Fruit fly (Drosophila melanogaster) whole organism: ENCODE data around the gene CG17746.

Experiments
- CG8478 ChIP-seq: fragments of >200 bp; optimal IDR thresholded peaks from 2 replicates; lab custom pipeline; 2018; ENCODE audit warnings: inconsistent platforms
- Dll ChIP-seq: fragments of >200 bp; optimal IDR thresholded peaks from 2 replicates; lab custom pipeline; 2017
- EcR ChIP-seq, 2 experiments: fragments of >200 bp; optimal IDR thresholded peaks; 2 replicates each; lab custom pipeline; 2017; ENCODE audit warnings: missing biosample characterization in 2 of 2, missing genetic modification characterization in 2 of 2, missing genetic modification reagents in 2 of 2
- pan ChIP-seq: fragments of >200 bp; optimal IDR thresholded peaks from 2 replicates; lab custom pipeline; 2017
- psq ChIP-seq: fragments of >200 bp; optimal IDR thresholded peaks from 2 replicates; lab custom pipeline; 2017
- usp ChIP-seq: fragments of >200 bp; optimal IDR thresholded peaks from 2 replicates; lab custom pipeline; 2017; ENCODE audit warnings: missing biosample characterization, missing genetic modification characterization, mixed read lengths

CG17746 gene

DNA sequence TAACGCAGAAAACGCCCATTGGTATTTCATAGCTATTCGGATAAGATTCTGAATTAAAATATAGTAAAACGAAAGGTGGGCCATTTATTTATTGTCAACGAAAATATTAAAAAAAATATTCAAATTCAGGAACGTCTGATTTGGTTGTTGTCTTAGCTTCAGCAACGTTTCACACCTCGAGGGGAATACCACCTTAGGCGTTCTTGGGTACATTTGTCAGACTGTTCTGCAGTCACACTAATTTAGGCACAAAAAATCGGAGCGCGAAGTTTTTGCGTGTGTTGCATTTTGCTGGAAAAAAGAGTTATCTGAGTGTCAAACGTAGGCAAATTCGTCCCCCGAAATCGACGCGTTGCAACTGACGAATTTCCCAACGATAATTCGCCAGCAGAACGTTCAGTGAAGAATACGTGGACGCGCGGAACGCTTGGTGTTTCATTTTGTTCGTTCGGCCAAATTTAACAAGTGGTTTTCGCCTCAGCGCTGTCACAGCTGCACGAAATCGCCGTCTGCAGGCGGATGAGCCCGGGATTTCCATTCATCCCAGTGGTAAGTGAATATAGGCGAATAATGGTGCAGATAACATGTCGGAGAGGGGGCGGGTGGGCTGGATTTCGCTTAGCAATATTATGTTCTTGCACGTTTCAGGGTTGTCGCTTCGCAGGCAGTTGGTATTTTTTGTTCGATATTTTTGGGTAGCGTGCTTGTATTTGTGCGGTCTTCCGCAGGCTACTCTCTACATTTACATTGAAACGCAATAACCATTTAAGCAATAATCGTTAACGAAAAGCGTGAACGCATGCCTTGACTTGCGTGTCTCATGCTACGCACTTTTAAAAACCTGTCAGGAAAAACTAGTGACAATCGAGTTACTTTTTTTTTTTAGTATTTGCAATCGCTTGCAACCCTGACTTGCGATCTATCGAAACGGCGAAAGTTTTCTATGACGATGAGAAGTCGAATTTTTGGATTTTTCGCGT is 14.3 kb downstream of the CG17746 start, which contains the start of gene Larp4B:
Larp4B (plus strand) TSS at position 99 of the 980 bp plus-strand sequence.
- TF ChIP-seq EcR (GFP tag; optimal IDR thresholded peaks at IDR 0.05; lab: Kevin White, UChicago) (no peak), Dll (lab: Kevin White, UChicago) (no peak), pan (no peak), psq (lab: Kevin White, UChicago) (no peak), CG8478 (lab: Kevin White, UChicago) (no peak), usp (GFP tag; lab: Kevin White, UChicago) (no peak)

DNA sequence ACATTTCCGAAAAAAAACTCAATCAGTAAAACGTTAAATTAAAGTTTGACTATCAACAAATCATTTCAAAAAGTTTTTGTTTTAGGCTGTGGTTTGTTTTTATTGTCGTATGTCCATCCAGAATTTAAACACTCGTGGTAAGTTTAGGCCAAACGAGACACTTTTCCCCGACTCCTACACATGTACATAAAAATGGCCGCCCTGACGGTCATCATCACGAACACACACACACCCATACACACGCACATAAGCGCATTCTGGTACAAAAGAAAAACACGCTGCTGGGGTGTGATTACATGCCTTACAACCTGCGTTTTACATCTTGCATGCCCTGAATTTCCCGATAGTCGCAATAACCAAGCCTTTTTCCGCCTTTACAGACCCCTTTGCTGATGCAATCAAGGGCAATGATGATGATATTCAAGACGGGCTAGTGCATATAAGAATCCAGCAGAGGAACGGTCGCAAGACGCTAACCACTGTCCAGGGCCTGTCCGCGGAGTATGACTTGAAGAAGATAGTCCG is 15.9 kb downstream of the CG17746 start:
- TF ChIP-seq psq (lab: Kevin White, UChicago) (no peak), usp (GFP tag; lab: Kevin White, UChicago) (no peak), EcR (GFP tag; optimal IDR thresholded peaks at IDR 0.05; lab: Kevin White, UChicago) (no peak), pan (no peak), CG8478 (lab: Kevin White, UChicago) (no peak), Dll (lab: Kevin White, UChicago) (no peak)

DNA sequence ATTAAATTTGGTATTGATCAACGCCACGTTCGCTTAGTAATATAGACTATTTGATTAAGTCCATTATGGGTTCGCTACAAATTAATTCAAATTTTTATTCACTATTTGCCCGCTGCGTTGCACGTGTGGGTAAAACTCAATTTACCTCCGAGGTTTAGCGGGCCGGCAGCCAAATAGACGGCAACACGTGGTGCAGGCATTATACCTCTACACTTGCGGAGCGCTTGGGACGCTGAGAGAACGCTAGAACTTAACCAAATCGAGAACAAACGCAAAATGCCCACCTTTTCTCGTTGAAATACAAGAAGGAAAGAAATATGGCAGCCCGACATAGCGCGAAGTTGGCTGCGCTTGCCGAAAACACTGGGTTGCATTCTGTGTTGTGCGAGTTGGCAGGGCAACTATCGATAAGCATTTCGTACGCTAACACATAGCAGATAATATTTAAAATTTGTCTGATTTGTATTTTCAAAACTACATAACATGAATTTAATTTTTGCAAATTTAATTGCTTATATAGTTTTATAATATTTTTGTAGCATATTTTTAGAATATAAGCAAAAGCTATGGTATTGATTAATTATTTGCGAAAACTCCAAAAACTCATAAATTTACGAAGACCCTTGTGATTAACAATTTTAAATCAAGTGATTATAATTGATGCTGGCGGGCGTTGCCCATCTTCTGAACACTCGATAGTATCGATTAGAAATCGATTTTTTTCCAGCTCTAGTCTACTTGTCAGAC is 16.6 kb downstream of the CG17746 start, which contains the start of the genes RpL28 and eIF1:
RpL28 (minus strand) TSS at position 318 of the 747 bp plus-strand sequence.
eIF1 (plus strand) TSS at position 699 of the 747 bp plus-strand sequence.
- TF ChIP-seq Dll (lab: Kevin White, UChicago) = no peak
- no peak for TF ChIP-seq usp (GFP tag; lab: Kevin White, UChicago)
- TF ChIP-seq psq (lab: Kevin White, UChicago) = no peak

DNA sequence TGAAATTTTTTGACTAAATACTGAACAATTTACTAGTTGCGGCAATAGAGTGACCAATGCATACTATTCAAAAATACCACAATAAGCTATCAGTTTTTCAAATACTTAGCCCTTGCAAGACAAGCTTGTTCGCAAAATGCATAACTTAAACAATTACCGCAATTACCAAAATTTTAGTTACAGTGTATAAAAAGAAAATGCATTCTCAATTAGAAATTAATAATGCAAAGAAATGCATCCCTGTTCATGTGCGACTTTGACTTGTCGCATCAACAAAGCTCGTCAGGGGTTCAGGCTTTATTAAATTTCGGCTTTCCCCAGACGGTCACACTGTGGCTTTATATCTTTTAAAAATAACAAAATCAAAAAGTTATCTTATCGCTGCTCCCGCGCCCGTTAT is 20.5 kb downstream of the CG17746 start, which contains the start of the genes hob and nSMase:
hob (minus strand) TSS at position 62 of the 400 bp plus-strand sequence.
nSMase (plus strand) TSS at position 298 of the 400 bp plus-strand sequence.
- TF ChIP-seq pan (no peak), CG8478 (lab: Kevin White, UChicago) (no peak), Dll (lab: Kevin White, UChicago) (no peak), EcR (GFP tag; optimal IDR thresholded peaks at IDR 0.05; lab: Kevin White, UChicago) (no peak), psq (lab: Kevin White, UChicago) (no peak), usp (GFP tag; lab: Kevin White, UChicago) (no peak)

DNA sequence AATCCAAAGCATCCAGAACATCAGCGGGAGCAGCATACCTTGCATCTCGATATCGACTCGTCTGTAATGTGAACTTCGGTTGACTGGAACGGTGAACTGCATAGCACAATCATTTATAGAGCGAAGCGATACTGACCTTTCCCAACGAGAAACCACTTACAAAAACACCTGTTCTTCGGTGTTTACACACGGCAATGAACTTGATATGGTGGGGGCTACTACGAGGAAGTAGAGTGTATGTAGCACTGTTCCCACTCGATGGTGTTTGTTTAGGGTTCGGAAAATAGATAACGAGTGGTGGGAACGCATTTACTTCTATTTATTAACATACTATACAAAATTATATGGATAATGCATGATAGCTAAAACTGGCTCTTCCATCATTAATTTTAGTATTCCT is 30.5 kb downstream of the CG17746 start, which contains the start of the genes CG32269 and CG32270:
CG32269 (minus strand) TSS at position 91 of the 400 bp plus-strand sequence.
CG32270 (minus strand) TSS at position 91 of the 400 bp plus-strand sequence.
- TF ChIP-seq EcR (GFP tag; optimal IDR thresholded peaks at IDR 0.05; lab: Kevin White, UChicago) = no peak
- TF ChIP-seq Dll (lab: Kevin White, UChicago) = no peak
- TF ChIP-seq CG8478 (lab: Kevin White, UChicago) = no peak
- TF ChIP-seq psq (lab: Kevin White, UChicago) = no peak
- no peak for TF ChIP-seq usp (GFP tag; lab: Kevin White, UChicago)
- no peak for TF ChIP-seq pan

DNA sequence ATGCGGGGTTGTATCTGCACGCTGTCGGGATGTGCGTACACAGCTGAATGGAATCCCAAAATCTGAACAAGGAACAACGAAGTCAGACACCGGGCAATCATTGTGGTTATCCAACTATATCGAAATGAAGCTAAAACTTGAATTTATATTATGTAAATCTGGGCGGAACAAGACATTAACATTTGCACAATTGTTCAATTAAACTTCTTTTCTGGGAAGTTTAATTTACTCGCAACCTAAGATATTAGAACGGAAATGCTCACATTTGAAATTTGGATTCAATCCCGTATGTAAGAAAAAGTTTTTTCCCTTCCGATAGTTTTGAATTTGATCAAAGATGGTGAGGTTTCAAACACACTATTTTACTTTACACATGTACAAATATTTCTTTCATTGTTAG is 33.1 kb downstream of the CG17746 start, which contains the start of gene CG33160:
CG33160 (minus strand) TSS at position 101 of the 400 bp plus-strand sequence.
- TF ChIP-seq EcR (GFP tag; optimal IDR thresholded peaks at IDR 0.05; lab: Kevin White, UChicago) (no peak), usp (GFP tag; lab: Kevin White, UChicago) (no peak), Dll (lab: Kevin White, UChicago) (no peak), pan (no peak), CG8478 (lab: Kevin White, UChicago) (no peak), psq (lab: Kevin White, UChicago) (no peak)

DNA sequence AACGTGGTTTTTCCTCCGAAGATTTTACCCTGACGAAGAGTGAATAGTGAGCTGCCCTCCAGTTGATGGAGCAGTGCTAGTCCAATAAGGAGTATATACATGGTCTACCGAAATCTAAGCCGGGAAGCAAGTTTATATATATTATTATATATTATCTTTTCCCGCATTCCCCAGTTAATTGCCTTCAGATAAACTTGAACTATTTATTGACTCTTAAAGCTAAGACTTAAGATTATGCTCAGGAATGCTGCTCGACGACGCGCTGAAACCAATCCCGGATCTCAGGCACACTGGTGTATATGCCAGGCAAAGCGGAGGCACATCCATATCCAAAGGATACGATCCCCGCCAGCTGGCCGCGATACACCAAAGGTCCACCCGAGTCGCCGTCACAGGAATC is 34.0 kb downstream of the CG17746 start, which contains the start of gene CG32277:
CG32277 (minus strand) TSS at position 101 of the 400 bp plus-strand sequence.
- TF ChIP-seq CG8478 (lab: Kevin White, UChicago) (no peak), psq (lab: Kevin White, UChicago) (no peak), usp (GFP tag; lab: Kevin White, UChicago) (no peak), Dll (lab: Kevin White, UChicago) (no peak), pan (no peak), EcR (GFP tag; optimal IDR thresholded peaks at IDR 0.05; lab: Kevin White, UChicago) (no peak)

DNA sequence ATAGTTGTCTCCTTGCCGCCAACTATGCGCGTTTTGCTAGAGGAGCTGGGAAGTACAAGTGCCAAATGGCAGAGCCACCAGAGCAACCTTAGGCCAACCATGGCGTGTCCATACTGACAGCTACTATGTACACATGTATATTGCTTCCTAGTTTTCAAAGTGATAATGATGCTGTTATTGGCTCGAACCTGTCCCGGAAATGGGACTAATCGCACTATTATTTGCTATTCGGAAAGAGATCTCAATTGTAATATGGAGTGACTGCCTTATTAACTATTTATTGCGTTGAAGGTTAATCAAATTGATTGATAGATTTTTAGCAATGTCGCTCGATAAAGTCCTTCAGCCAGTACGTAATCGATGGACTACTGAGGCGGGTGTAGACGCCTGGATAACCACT is 35.0 kb downstream of the CG17746 start, which contains the start of gene CG33159:
CG33159 (minus strand) TSS at position 101 of the 400 bp plus-strand sequence.
- TF ChIP-seq usp (GFP tag; lab: Kevin White, UChicago) = no peak
- no peak for TF ChIP-seq EcR (GFP tag; optimal IDR thresholded peaks at IDR 0.05; lab: Kevin White, UChicago)
- no peak for TF ChIP-seq Dll (lab: Kevin White, UChicago)
- TF ChIP-seq pan = no peak
- TF ChIP-seq CG8478 (lab: Kevin White, UChicago) = no peak
- TF ChIP-seq psq (lab: Kevin White, UChicago) = no peak

DNA sequence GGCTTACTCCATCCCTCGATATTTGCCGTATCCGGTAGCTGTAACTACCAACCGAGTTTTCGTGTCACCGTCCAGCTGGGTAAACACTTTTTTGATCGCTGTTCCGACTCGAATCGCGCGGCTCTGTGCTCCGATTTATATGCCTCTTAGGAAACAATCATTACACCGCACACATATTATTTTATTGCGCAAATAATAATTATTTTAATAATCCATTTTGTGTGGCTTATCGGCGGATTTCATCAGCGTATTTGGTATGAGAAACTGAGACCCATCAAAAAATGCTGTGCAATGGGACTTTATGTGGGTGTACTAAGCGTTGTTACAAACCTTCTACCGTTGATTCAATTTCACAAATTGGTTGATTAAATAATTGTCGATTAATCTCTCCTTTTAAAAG is 36.3 kb downstream of the CG17746 start, which contains the start of gene CG32271:
CG32271 (minus strand) TSS at position 101 of the 400 bp plus-strand sequence.
- TF ChIP-seq Dll (lab: Kevin White, UChicago) (no peak), psq (lab: Kevin White, UChicago) (no peak), EcR (GFP tag; optimal IDR thresholded peaks at IDR 0.05; lab: Kevin White, UChicago) (no peak), pan (no peak)
